Worm (Caenorhabditis elegans): ENCODE results near the gene Y82E9BR.19.

DNA sequence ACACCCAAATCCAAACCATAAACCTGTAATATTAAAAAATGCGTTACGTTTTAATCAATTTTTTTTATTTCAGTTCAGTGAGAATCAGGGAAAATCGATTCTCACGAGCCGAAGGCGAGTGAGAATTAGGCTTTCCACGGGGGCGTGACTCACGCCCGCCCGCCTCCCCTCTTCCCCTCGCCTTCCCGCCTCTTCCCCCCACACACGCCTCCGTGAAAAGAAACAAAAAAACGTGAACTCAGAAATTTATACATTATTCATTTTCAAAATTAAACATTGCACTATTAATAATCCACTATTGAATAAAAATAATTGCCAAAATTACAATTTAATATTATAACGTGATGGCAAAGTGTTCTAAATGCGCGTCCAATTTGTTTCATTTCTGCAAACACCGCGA lies 48.4 kb downstream of the Y82E9BR.19 start:
- no peak for TF ChIP-seq aly-1 (tag; optimal IDR thresholded peaks at IDR 0.05)
- TF ChIP-seq sea-1 (GFP tag; conservative IDR thresholded peaks at IDR 0.05) = no peak
- TF ChIP-seq F13C5.2 (tag; optimal IDR thresholded peaks at IDR 0.05) = no peak
- TF ChIP-seq flt-1 (GFP tag; IDR thresholded peaks at IDR 0.05) = no peak
- no peak for TF ChIP-seq pes-1 (GFP tag; IDR thresholded peaks at IDR 0.05)

All from whole organism, early embryonic.